Fruit fly (Drosophila melanogaster): Measurements from ENCODE around the gene FarO.

FarO gene

dm6 chrX:2203766-2204165 lies at the start of gene FarO:
Gene FarO (minus strand): TSS chrX:2203866.
- TF ChIP-seq CG4854 (GFP tag; optimal IDR thresholded peaks at IDR 0.05) = no peak
- TF ChIP-seq vvl (GFP tag; IDR thresholded peaks at IDR 0.05) = no peak
- TF ChIP-seq CG6175 (GFP tag; IDR thresholded peaks at IDR 0.05) = no peak
- TF ChIP-seq CG3065 (GFP tag; optimal IDR thresholded peaks at IDR 0.05) = no peak
- no peak for TF ChIP-seq CG17361 (GFP tag; IDR thresholded peaks at IDR 0.05)
- TF ChIP-seq CG14050 (GFP tag; IDR thresholded peaks at IDR 0.05) = no peak
- TF ChIP-seq Mrtf (GFP tag; IDR thresholded peaks at IDR 0.05) = no peak
- TF ChIP-seq CG18262 (tag; optimal IDR thresholded peaks at IDR 0.05) = no peak
- no peak for TF ChIP-seq BtbVII (GFP tag; optimal IDR thresholded peaks at IDR 0.05)
- no peak for TF ChIP-seq gfzf (GFP tag; optimal IDR thresholded peaks at IDR 0.05)
- TF ChIP-seq crc (GFP tag; optimal IDR thresholded peaks at IDR 0.05) = no peak
- TF ChIP-seq CG1602 (GFP tag; optimal IDR thresholded peaks at IDR 0.05) = no peak
- no peak for TF ChIP-seq CG17612 (GFP tag; IDR thresholded peaks at IDR 0.05)
- TF ChIP-seq tna (GFP tag; IDR thresholded peaks at IDR 0.05; ENCODE audit: partially characterized antibody) = no peak
- no peak for TF ChIP-seq B-H2 (GFP tag; optimal IDR thresholded peaks at IDR 0.05)

- TF ChIP-seq MBD-R2 (GFP tag; IDR thresholded peaks at IDR 0.05) (0 out of 2 replicates have a peak, but pooled peaks have one; percentile 2), Scr (GFP tag; IDR thresholded peaks at IDR 0.05; ENCODE audit: partially characterized antibody) (peak; percentile 48), CG1832 (GFP tag; optimal IDR thresholded peaks at IDR 0.05) (peak; percentile 44), CG2116 (GFP tag; optimal IDR thresholded peaks at IDR 0.05) (peak; percentile 82), wek (GFP tag; optimal IDR thresholded peaks at IDR 0.05) (no peak), CG2678 (tag; optimal IDR thresholded peaks at IDR 0.05) (no peak), NC2β (GFP tag; optimal IDR thresholded peaks at IDR 0.05) (no peak), CG4707 (GFP tag; optimal IDR thresholded peaks at IDR 0.05) (no peak), chinmo (GFP tag; IDR thresholded peaks at IDR 0.05; ENCODE audit: partially characterized antibody) (no peak), BEAF-32 (GFP tag; optimal IDR thresholded peaks at IDR 0.05) (peak; percentile 31), lbe (GFP tag; optimal IDR thresholded peaks at IDR 0.05) (no peak), odd (GFP tag; optimal IDR thresholded peaks at IDR 0.05) (no peak), btn (GFP tag; optimal IDR thresholded peaks at IDR 0.05) (no peak), CG4854 (GFP tag; optimal IDR thresholded peaks at IDR 0.05) (no peak), hb (GFP tag; IDR thresholded peaks at IDR 0.05; ENCODE audit: partially characterized antibody) (0 out of 3 replicates have a peak, but pooled peaks have one; percentile 35), stwl (tag; optimal IDR thresholded peaks at IDR 0.05) (no peak), CG12219 (GFP tag; optimal IDR thresholded peaks at IDR 0.05) (no peak), vnd (GFP tag; IDR thresholded peaks at IDR 0.05; ENCODE audit: partially characterized antibody) (peak; percentile 50; the same call in 2 of the 3 replicates), Ravus (GFP tag; IDR thresholded peaks at IDR 0.05) (no peak), CG16813 (GFP tag; IDR thresholded peaks at IDR 0.05; ENCODE audit: partially characterized antibody) (0 out of 3 replicates have a peak, but pooled peaks have one; percentile 40), Abd-B (GFP tag; optimal IDR thresholded peaks at IDR 0.05) (no peak), CG10366 (GFP tag; IDR thresholded peaks at IDR 0.05) (no peak), CG10431 (GFP tag; optimal IDR thresholded peaks at IDR 0.05) (no peak), da (GFP tag; optimal IDR thresholded peaks at IDR 0.05) (no peak), CG7271 (tag; optimal IDR thresholded peaks at IDR 0.05) (no peak), Adf1 (GFP tag; IDR thresholded peaks at IDR 0.05) (no peak), CG9932 (GFP tag; IDR thresholded peaks at IDR 0.05) (no peak), CG8089 (GFP tag; optimal IDR thresholded peaks at IDR 0.05) (no peak), tin (GFP tag; optimal IDR thresholded peaks at IDR 0.05) (no peak), CG17568 (GFP tag; optimal IDR thresholded peaks at IDR 0.05) (no peak), Dll (GFP tag; IDR thresholded peaks at IDR 0.05; ENCODE audit: partially characterized antibody) (0 out of 4 replicates have a peak, but pooled peaks have one; percentile 34), Dref (GFP tag; IDR thresholded peaks at IDR 0.05) (peak; percentile 64), CG7745 (tag; optimal IDR thresholded peaks at IDR 0.05) (no peak), Chrac-16 (GFP tag; optimal IDR thresholded peaks at IDR 0.05) (no peak), Opbp (GFP tag; IDR thresholded peaks at IDR 0.05; ENCODE audit: partially characterized antibody) (peak; percentile 51; the same call in 1 of the 3 replicates), HLH3B (GFP tag; IDR thresholded peaks at IDR 0.05) (no peak)
Observed at dm6 chrX:2251688-2252087, 48.0 kb upstream of the FarO start, which contains the start of gene CG3191. Gene CG3191 (minus strand): TSS chrX:2251993.
